Fruit fly (Drosophila melanogaster): Measurements from ENCODE around the gene Exo84.

Gene Exo84

dm6 chr3R:26055214-26055632 lies 3.2 kb upstream of the Exo84 start, which contains the start of gene Cmpk (continued):
- TF ChIP-seq CG4328 (GFP tag; optimal IDR thresholded peaks at IDR 0.05), result peak; percentile 80
- TF ChIP-seq sens (GFP tag), result peak; percentile 82
- peak; percentile 76 for TF ChIP-seq vvl (GFP tag; IDR thresholded peaks at IDR 0.05)
- TF ChIP-seq Dll (GFP tag; IDR thresholded peaks at IDR 0.05; ENCODE audit: partially characterized antibody), result peak; percentile 54; the same call in 2 of the 4 replicates
- peak; percentile 3 for TF ChIP-seq Kr (GFP tag; optimal IDR thresholded peaks at IDR 0.05)
- TF ChIP-seq CG2889 (GFP tag; IDR thresholded peaks at IDR 0.05), result no peak
- TF ChIP-seq CG8290 (GFP tag; optimal IDR thresholded peaks at IDR 0.05), result peak; percentile 56
- TF ChIP-seq CG8290 (tag; optimal IDR thresholded peaks at IDR 0.05), result peak in 1 of 2 experiments; percentile 85
- TF ChIP-seq gfzf (GFP tag; optimal IDR thresholded peaks at IDR 0.05), result peak; percentile 2
- TF ChIP-seq ftz-f1 (GFP tag; optimal IDR thresholded peaks at IDR 0.05), result peak; percentile 95
- TF ChIP-seq repo (GFP tag; optimal IDR thresholded peaks at IDR 0.05), result no peak
- 0 out of 3 replicates have a peak, but pooled peaks have one; percentile 33 for TF ChIP-seq Opbp (GFP tag; IDR thresholded peaks at IDR 0.05; ENCODE audit: partially characterized antibody)
- peak; percentile 43; the same call in 2 of the 3 replicates for TF ChIP-seq ase (GFP tag; IDR thresholded peaks at IDR 0.05)
- TF ChIP-seq sim (GFP tag; IDR thresholded peaks at IDR 0.05), result peak; percentile 52; the same call in 1 of the 2 replicates
- TF ChIP-seq CG13123 (GFP tag; optimal IDR thresholded peaks at IDR 0.05), result peak; percentile 36
- TF ChIP-seq lbe (GFP tag; optimal IDR thresholded peaks at IDR 0.05), result peak; percentile 87
- no peak for TF ChIP-seq GATAe (GFP tag; conservative IDR thresholded peaks at IDR 0.05)
- TF ChIP-seq CG8924 (tag; optimal IDR thresholded peaks at IDR 0.05), result peak; percentile 43
- no peak for TF ChIP-seq ham (GFP tag; IDR thresholded peaks at IDR 0.05)
- peak; percentile 12; the same call in 1 of the 3 replicates for TF ChIP-seq Aef1 (GFP tag; IDR thresholded peaks at IDR 0.05)
- TF ChIP-seq ttk (GFP tag; IDR thresholded peaks at IDR 0.05), result no peak
- TF ChIP-seq CG17912 (GFP tag; optimal IDR thresholded peaks at IDR 0.05), result peak; percentile 89
- peak; percentile 91 for TF ChIP-seq caup (GFP tag; optimal IDR thresholded peaks at IDR 0.05; ENCODE audit: severe bottlenecking)
- TF ChIP-seq CG10979 (tag; optimal IDR thresholded peaks at IDR 0.05), result peak; percentile 60
- no peak for TF ChIP-seq CG12071 (GFP tag; optimal IDR thresholded peaks at IDR 0.05)
- peak; percentile 68 for TF ChIP-seq wek (GFP tag; optimal IDR thresholded peaks at IDR 0.05)
- peak; percentile 40 for TF ChIP-seq sna (GFP tag; IDR thresholded peaks at IDR 0.05; ENCODE audit: partially characterized antibody)
- TF ChIP-seq CG4360 (GFP tag; IDR thresholded peaks at IDR 0.05), result 0 out of 2 replicates have a peak, but pooled peaks have one; percentile 35
- peak; percentile 69 for TF ChIP-seq sob (GFP tag; IDR thresholded peaks at IDR 0.05)
- TF ChIP-seq hb (GFP tag; IDR thresholded peaks at IDR 0.05; ENCODE audit: partially characterized antibody), result no peak
- TF ChIP-seq Dek (tag; optimal IDR thresholded peaks at IDR 0.05), result peak; percentile 44
- TF ChIP-seq gsb-n (tag; optimal IDR thresholded peaks at IDR 0.05), result no peak
- peak in 1 of 2 experiments; percentile 74 for TF ChIP-seq Eip74EF (GFP tag; optimal IDR thresholded peaks at IDR 0.05)
- TF ChIP-seq chm (GFP tag; IDR thresholded peaks at IDR 0.05), result peak; percentile 77
- TF ChIP-seq CG34422 (GFP tag; IDR thresholded peaks at IDR 0.05), result peak; percentile 87; the same call in 2 of the 3 replicates
- peak; percentile 48 for TF ChIP-seq Myb (GFP tag; optimal IDR thresholded peaks at IDR 0.05)
- peak; percentile 80 for TF ChIP-seq nom (GFP tag; optimal IDR thresholded peaks at IDR 0.05)
- TF ChIP-seq pan (optimal IDR thresholded peaks at IDR 0.05), result no peak
- TF ChIP-seq pan (GFP tag; optimal IDR thresholded peaks at IDR 0.05 in 1 of 2, IDR thresholded peaks at IDR 0.05 in 1 of 2), result peak in 1 of 2 experiments; percentile 50
- peak; percentile 65 for TF ChIP-seq CG17328 (GFP tag; IDR thresholded peaks at IDR 0.05)
- peak; percentile 13 for TF ChIP-seq CG16815 (GFP tag; optimal IDR thresholded peaks at IDR 0.05)
- TF ChIP-seq CG8944 (GFP tag; optimal IDR thresholded peaks at IDR 0.05), result peak; percentile 40
- TF ChIP-seq insv (GFP tag; optimal IDR thresholded peaks at IDR 0.05), result peak in 1 of 2 experiments; percentile 58
- peak; percentile 91 for TF ChIP-seq Hmr (GFP tag; optimal IDR thresholded peaks at IDR 0.05)
- peak; percentile 42 for TF ChIP-seq CG6654 (GFP tag; optimal IDR thresholded peaks at IDR 0.05)
- no peak for TF ChIP-seq Sox102F (GFP tag; optimal IDR thresholded peaks at IDR 0.05)
- no peak for TF ChIP-seq bowl (GFP tag; IDR thresholded peaks at IDR 0.05)
- TF ChIP-seq gro (GFP tag; optimal IDR thresholded peaks at IDR 0.05), result peak; percentile 73
- TF ChIP-seq ara (GFP tag; IDR thresholded peaks at IDR 0.05), result peak; percentile 41; the same call in 1 of the 2 replicates
- TF ChIP-seq sisA (GFP tag; IDR thresholded peaks at IDR 0.05), result 0 out of 2 replicates have a peak, but pooled peaks have one; percentile 4

All from whole organism, embryonic.